Fruit fly (Drosophila melanogaster) whole organism, embryonic: ENCODE measurements around the gene CAH16.

Experiments
- Abd-B ChIP-seq: fragments of 200-800 bp; sonication (Bioruptor generic); optimal IDR thresholded peaks from 2 replicates; lab custom pipeline; 2018; ENCODE audit warnings: missing biosample characterization, mild to moderate bottlenecking, missing genetic modification characterization, moderate library complexity
- Asciz ChIP-seq: fragments of 200-800 bp; sonication (Bioruptor generic); optimal IDR thresholded peaks from 2 replicates; lab custom pipeline; 2017; ENCODE audit warnings: missing biosample characterization, mild to moderate bottlenecking, missing genetic modification characterization, missing genetic modification reagents
- B-H2 ChIP-seq: fragments of 200-800 bp; sonication (Bioruptor generic); optimal IDR thresholded peaks from 2 replicates; lab custom pipeline; 2018; ENCODE audit warnings: missing biosample characterization, mild to moderate bottlenecking, missing genetic modification characterization
- BEAF-32 ChIP-seq: fragments of 200-800 bp; sonication (Bioruptor generic); optimal IDR thresholded peaks from 3 replicates; lab custom pipeline; 2017; ENCODE audit warnings: missing biosample characterization, missing genetic modification characterization, mild to moderate bottlenecking, moderate library complexity, missing genetic modification reagents
- Bdp1 ChIP-seq: fragments of 200-800 bp; sonication (Bioruptor generic); optimal IDR thresholded peaks from 3 replicates; lab custom pipeline; 2016; ENCODE audit warnings: missing biosample characterization, missing genetic modification characterization
- CG10147 ChIP-seq: fragments of 200-800 bp; sonication (Bioruptor generic); optimal IDR thresholded peaks from 2 replicates; lab custom pipeline; 2019; ENCODE audit warnings: missing biosample characterization, mild to moderate bottlenecking, missing genetic modification characterization, moderate library complexity
- CG10565 ChIP-seq: fragments of 200-800 bp; sonication (Bioruptor generic); optimal IDR thresholded peaks from 3 replicates; lab custom pipeline; 2016; ENCODE audit warnings: missing biosample characterization, mild to moderate bottlenecking, missing genetic modification characterization
- CG10654 ChIP-seq: fragments of 200-800 bp; sonication (Bioruptor generic); optimal IDR thresholded peaks from 2 replicates; lab custom pipeline; 2016; ENCODE audit warnings: missing biosample characterization, missing genetic modification characterization
- CG11456 ChIP-seq: fragments of 200-800 bp; sonication (Bioruptor generic); IDR thresholded peaks from 3 replicates; pipeline ENCODE4 v1.3.6; 2022; ENCODE audit warnings: missing biosample characterization, missing genetic modification characterization
- CG12071 ChIP-seq: fragments of 200-800 bp; sonication (Bioruptor generic); optimal IDR thresholded peaks from 3 replicates; lab custom pipeline; 2018; ENCODE audit warnings: missing biosample characterization, mild to moderate bottlenecking, missing genetic modification characterization
- CG12659 ChIP-seq: fragments of 200-800 bp; sonication (Bioruptor generic); optimal IDR thresholded peaks from 3 replicates; lab custom pipeline; 2017; ENCODE audit warnings: mild to moderate bottlenecking, missing biosample characterization, missing genetic modification reagents, missing genetic modification characterization
- CG15601 ChIP-seq: fragments of 200-800 bp; sonication (Bioruptor generic); optimal IDR thresholded peaks from 3 replicates; lab custom pipeline; 2019; ENCODE audit warnings: missing biosample characterization, mild to moderate bottlenecking, missing genetic modification characterization, moderate library complexity
- CG16815 ChIP-seq: fragments of 200-800 bp; sonication (Bioruptor generic); optimal IDR thresholded peaks from 3 replicates; lab custom pipeline; 2017; ENCODE audit warnings: missing biosample characterization, mild to moderate bottlenecking, missing genetic modification characterization
- CG16863 ChIP-seq: fragments of 200-800 bp; sonication (Bioruptor generic); optimal IDR thresholded peaks from 3 replicates; lab custom pipeline; 2016; ENCODE audit warnings: missing biosample characterization, missing genetic modification characterization
- CG2120 ChIP-seq: fragments of 200-800 bp; sonication (Bioruptor generic); optimal IDR thresholded peaks from 3 replicates; lab custom pipeline; 2016; ENCODE audit warnings: missing biosample characterization, missing genetic modification characterization
- CG31365 ChIP-seq: fragments of 200-800 bp; sonication (Bioruptor generic); optimal IDR thresholded peaks from 2 replicates; lab custom pipeline; 2018; ENCODE audit warnings: missing biosample characterization, mild to moderate bottlenecking, missing genetic modification characterization
- CG3838 ChIP-seq: fragments of 200-800 bp; sonication (Bioruptor generic); optimal IDR thresholded peaks from 3 replicates; lab custom pipeline; 2016; ENCODE audit warnings: missing biosample characterization, missing genetic modification characterization
- CG43689 ChIP-seq: fragments of 200-800 bp; sonication (Bioruptor generic); IDR thresholded peaks from 2 replicates; pipeline ENCODE4 v1.3.6; 2022; ENCODE audit warnings: missing biosample characterization, missing genetic modification characterization
- CG4404 ChIP-seq: fragments of 200-800 bp; sonication (Bioruptor generic); IDR thresholded peaks from 2 replicates; pipeline ENCODE4 v1.3.6; 2022; ENCODE audit warnings: missing biosample characterization, missing genetic modification characterization
- CG6254 ChIP-seq: fragments of 200-800 bp; sonication (Bioruptor generic); optimal IDR thresholded peaks from 3 replicates; lab custom pipeline; 2017; ENCODE audit warnings: mild to moderate bottlenecking, missing biosample characterization, missing genetic modification reagents, missing genetic modification characterization
- CG6689 ChIP-seq: fragments of 200-800 bp; sonication (Bioruptor generic); IDR thresholded peaks from 2 replicates; pipeline ENCODE4 v1.3.6; 2022; ENCODE audit warnings: missing biosample characterization, missing genetic modification characterization
- CG6791 ChIP-seq: fragments of 200-800 bp; sonication (Bioruptor generic); IDR thresholded peaks from 3 replicates; pipeline ENCODE4 v1.3.6; 2022; ENCODE audit warnings: missing biosample characterization, missing genetic modification characterization; ENCODE audit not compliant: partially characterized antibody
- CG6813 ChIP-seq: fragments of 200-800 bp; sonication (Bioruptor generic); optimal IDR thresholded peaks from 2 replicates; lab custom pipeline; 2017; ENCODE audit warnings: missing biosample characterization, missing genetic modification characterization, mild to moderate bottlenecking, moderate library complexity, missing genetic modification reagents
- CG7271 ChIP-seq: fragments of 200-800 bp; sonication (Bioruptor generic); optimal IDR thresholded peaks from 2 replicates; lab custom pipeline; 2018; ENCODE audit warnings: missing biosample characterization, mild to moderate bottlenecking, missing genetic modification characterization, moderate library complexity
- CG7963 ChIP-seq: fragments of 200-800 bp; sonication (Bioruptor generic); IDR thresholded peaks from 3 replicates; pipeline ENCODE4 v1.3.6; 2022; ENCODE audit warnings: missing biosample characterization, missing genetic modification characterization; ENCODE audit not compliant: partially characterized antibody
- CG7987 ChIP-seq: fragments of 200-800 bp; sonication (Bioruptor generic); optimal IDR thresholded peaks from 2 replicates; lab custom pipeline; 2018; ENCODE audit warnings: missing biosample characterization, mild to moderate bottlenecking, missing genetic modification characterization, moderate library complexity
- CG9215 ChIP-seq: fragments of 200-800 bp; sonication (Bioruptor generic); IDR thresholded peaks from 2 replicates; pipeline ENCODE4 v1.3.6; 2022; ENCODE audit warnings: missing biosample characterization, missing genetic modification characterization
- CG9727 ChIP-seq: fragments of 200-800 bp; sonication (Bioruptor generic); optimal IDR thresholded peaks from 3 replicates; lab custom pipeline; 2017; ENCODE audit warnings: missing biosample characterization, mild to moderate bottlenecking, missing genetic modification characterization
- CG9876 ChIP-seq: fragments of 200-800 bp; sonication (Bioruptor generic); optimal IDR thresholded peaks from 2 replicates; lab custom pipeline; 2016; ENCODE audit warnings: missing biosample characterization, missing genetic modification characterization
- Camta ChIP-seq: fragments of 200-800 bp; sonication (Bioruptor generic); optimal IDR thresholded peaks from 2 replicates; lab custom pipeline; 2016; ENCODE audit warnings: missing biosample characterization, missing genetic modification characterization
- Hmr ChIP-seq: fragments of 200-800 bp; sonication (Bioruptor generic); optimal IDR thresholded peaks from 3 replicates; lab custom pipeline; 2017; ENCODE audit warnings: mild to moderate bottlenecking, missing biosample characterization, missing genetic modification reagents, missing genetic modification characterization
- Mrtf ChIP-seq: fragments of 200-800 bp; sonication (Bioruptor generic); IDR thresholded peaks from 3 replicates; pipeline ENCODE4 v1.3.6; 2022; ENCODE audit warnings: missing biosample characterization, missing genetic modification characterization
- Oli ChIP-seq: fragments of 200-800 bp; sonication (Bioruptor generic); optimal IDR thresholded peaks from 2 replicates; lab custom pipeline; 2018; ENCODE audit warnings: missing biosample characterization, mild to moderate bottlenecking, missing genetic modification characterization, moderate library complexity
- Rfx ChIP-seq: fragments of 200-800 bp; sonication (Bioruptor generic); IDR thresholded peaks from 2 replicates; pipeline ENCODE4 v1.3.6; 2022; ENCODE audit warnings: missing biosample characterization, missing genetic modification characterization
- Xbp1 ChIP-seq: fragments of 200-800 bp; sonication (Bioruptor generic); optimal IDR thresholded peaks from 3 replicates; lab custom pipeline; 2016; ENCODE audit warnings: missing biosample characterization, mild to moderate bottlenecking, missing genetic modification characterization
- YL-1 ChIP-seq: fragments of 200-800 bp; sonication (Bioruptor generic); optimal IDR thresholded peaks from 3 replicates; lab custom pipeline; 2017; ENCODE audit warnings: missing biosample characterization, mild to moderate bottlenecking, missing genetic modification characterization
- bbx ChIP-seq: fragments of 200-800 bp; sonication (Bioruptor generic); IDR thresholded peaks from 2 replicates; pipeline ENCODE4 v1.3.6; 2022; ENCODE audit warnings: missing biosample characterization, missing genetic modification characterization; ENCODE audit not compliant: partially characterized antibody
- eyg ChIP-seq: fragments of 200-800 bp; sonication (Bioruptor generic); optimal IDR thresholded peaks from 3 replicates; lab custom pipeline; 2016; ENCODE audit warnings: missing biosample characterization, missing genetic modification characterization
- ftz-f1 ChIP-seq: fragments of 200-800 bp; sonication (Bioruptor generic); optimal IDR thresholded peaks from 2 replicates; lab custom pipeline; 2016; ENCODE audit warnings: missing biosample characterization, missing genetic modification characterization
- luna ChIP-seq: fragments of 200-800 bp; sonication (Bioruptor generic); optimal IDR thresholded peaks from 2 replicates; lab custom pipeline; 2016; ENCODE audit warnings: missing biosample characterization, missing genetic modification characterization
- nerfin-1 ChIP-seq: fragments of 200-800 bp; sonication (Bioruptor generic); optimal IDR thresholded peaks from 3 replicates; lab custom pipeline; 2019; ENCODE audit warnings: missing biosample characterization, mild to moderate bottlenecking, missing genetic modification characterization, moderate library complexity
- nmo ChIP-seq: fragments of 200-800 bp; sonication (Bioruptor generic); optimal IDR thresholded peaks from 2 replicates; lab custom pipeline; 2018; ENCODE audit warnings: missing biosample characterization, mild to moderate bottlenecking, missing genetic modification characterization, moderate library complexity
- sug ChIP-seq: fragments of 200-800 bp; optimal IDR thresholded peaks from 2 replicates; lab custom pipeline; 2019; ENCODE audit warnings: missing biosample characterization, mild to moderate bottlenecking, missing genetic modification characterization, moderate library complexity
- tup ChIP-seq: fragments of 200-800 bp; sonication (Bioruptor generic); optimal IDR thresholded peaks from 2 replicates; lab custom pipeline; 2016; ENCODE audit warnings: missing biosample characterization, mild to moderate bottlenecking, missing genetic modification characterization, moderate library complexity
- vnd ChIP-seq: fragments of 200-800 bp; sonication (Bioruptor generic); IDR thresholded peaks from 3 replicates; pipeline ENCODE4 v1.3.6; 2022; ENCODE audit warnings: missing biosample characterization, missing genetic modification characterization; ENCODE audit not compliant: partially characterized antibody

The CAH16 gene

dm6 chr3R:31221337-31222047, 38.6 kb upstream of the CAH16 start (continued):
- TF ChIP-seq Rfx (GFP tag; lab: Robert Waterston, UW) (no peak), CG3838 (GFP tag; lab: Kevin White, UChicago) (no peak), CG12659 (GFP tag; lab: Kevin White, UChicago) (peak; percentile 20)

- TF ChIP-seq nerfin-1 (tag; lab: Kevin White, UChicago) (peak; percentile 67), eyg (GFP tag; lab: Kevin White, UChicago) (peak; percentile 56), CG12071 (GFP tag; lab: Kevin White, UChicago) (peak; percentile 74), CG9876 (GFP tag; lab: Kevin White, UChicago) (peak; percentile 63), sug (peak; percentile 72), B-H2 (peak; percentile 74), ftz-f1 (GFP tag; lab: Kevin White, UChicago) (no peak), CG16863 (GFP tag; lab: Kevin White, UChicago) (peak; percentile 86), Xbp1 (peak; percentile 85), luna (GFP tag; lab: Kevin White, UChicago) (peak; percentile 74), CG6791 (GFP tag; lab: Robert Waterston, UW) (no peak), BEAF-32 (GFP tag; lab: Kevin White, UChicago) (no peak), CG10147 (peak; percentile 88), Mrtf (no peak), Abd-B (peak; percentile 77), Bdp1 (GFP tag; lab: Kevin White, UChicago) (peak; percentile 69), CG7987 (no peak), Oli (tag; lab: Kevin White, UChicago) (peak; percentile 88), CG6254 (peak; percentile 79), Asciz (peak; percentile 74), CG7271 (tag; lab: Kevin White, UChicago) (no peak), nmo (GFP tag; lab: Kevin White, UChicago) (peak; percentile 86), YL-1 (GFP tag; lab: Kevin White, UChicago) (peak; percentile 28), CG6813 (GFP tag; lab: Kevin White, UChicago) (peak; percentile 82), Camta (GFP tag; lab: Kevin White, UChicago) (peak; percentile 86), bbx (no peak), CG11456 (GFP tag; lab: Robert Waterston, UW) (no peak), CG10654 (peak; percentile 61), CG10565 (GFP tag; lab: Kevin White, UChicago) (no peak), tup (GFP tag; lab: Kevin White, UChicago) (peak; percentile 50), vnd (GFP tag; lab: Robert Waterston, UW) (no peak), CG6689 (no peak), CG2120 (GFP tag; lab: Kevin White, UChicago) (peak; percentile 92), CG43689 (no peak), CG7963 (GFP tag; lab: Robert Waterston, UW) (no peak), CG31365 (tag; lab: Kevin White, UChicago) (peak; percentile 53), Hmr (GFP tag; lab: Kevin White, UChicago) (peak; percentile 95), CG16815 (peak; percentile 84), CG4404 (GFP tag; lab: Robert Waterston, UW) (no peak), CG9727 (peak; percentile 90), CG9215 (no peak), CG15601 (tag; lab: Kevin White, UChicago) (peak; percentile 69)
These were observed 37.7 kb upstream of the CAH16 start for dm6 chr3R:31222125-31222889.
